Worm (Caenorhabditis elegans) whole organism, L1 larva: ENCODE data around the gene C16D2.3.

Experiments used
- ama-1 ChIP-seq: fragments of 150-350 bp; optimal IDR thresholded peaks from 2 replicates; lab custom pipeline; 2014
- egl-27 ChIP-seq, 2 experiments: fragments of 150-350 bp in 1 of 2; sonication (generic microtip); optimal IDR thresholded peaks; 3 replicates each; lab custom pipeline; 2017 to 2018; ENCODE audit warnings: missing biosample characterization in 2 of 2, missing genetic modification characterization in 2 of 2, missing genetic modification reagents in 2 of 2
- nhr-237 ChIP-seq: fragments of 150-350 bp; optimal IDR thresholded peaks from 2 replicates; lab custom pipeline; 2014; ENCODE audit warnings: missing biosample characterization, missing genetic modification characterization
- tlp-1 ChIP-seq: fragments of 150-350 bp; optimal IDR thresholded peaks from 2 replicates; lab custom pipeline; 2014; ENCODE audit warnings: missing biosample characterization, missing genetic modification characterization
- unc-86 ChIP-seq: sonication (generic microtip); optimal IDR thresholded peaks from 2 replicates; lab custom pipeline; 2016; ENCODE audit warnings: missing genetic modification characterization, missing compliant biosample characterization
- zag-1 ChIP-seq: fragments of 150-350 bp; optimal IDR thresholded peaks from 2 replicates; lab custom pipeline; 2014; ENCODE audit warnings: missing biosample characterization, missing genetic modification characterization

DNA sequence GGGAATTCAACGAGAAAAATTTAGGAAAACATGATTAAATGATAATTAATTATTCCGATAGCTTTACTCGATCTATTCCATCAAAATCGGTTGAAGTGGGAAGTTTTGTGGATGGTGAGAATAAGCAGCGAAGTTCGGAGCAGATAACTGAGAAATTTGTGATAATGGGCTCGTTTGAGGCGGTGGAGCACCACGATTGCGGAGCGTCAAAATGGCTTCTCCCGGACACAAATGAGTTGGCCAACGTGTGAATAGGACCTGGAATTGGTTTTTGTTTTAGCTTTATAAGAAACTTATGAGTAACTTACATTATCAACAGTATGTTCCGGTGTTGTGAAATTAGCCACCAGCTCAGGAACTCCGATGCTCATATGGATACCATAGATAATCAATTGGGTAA, 40.9 kb downstream of the C16D2.3 start:
- TF ChIP-seq egl-27 (tag; optimal IDR thresholded peaks at IDR 0.05; lab: Kevin White, UChicago) (no peak), zag-1 (no peak), unc-86 (tag; lab: Kevin White, UChicago) (no peak), nhr-237 (no peak), tlp-1 (no peak), ama-1 (lab: Kevin White, UChicago) (no peak)
